Fruit fly (Drosophila melanogaster) whole organism, wandering third instar larva: Measurements from ENCODE around the gene plh.

ENCODE experiments used
- Abd-B ChIP-seq: fragments of >200 bp; optimal IDR thresholded peaks from 2 replicates; lab custom pipeline; 2017; ENCODE audit warnings: missing biosample characterization, missing genetic modification characterization
- CG32264 ChIP-seq: fragments of 200-800 bp; sonication (Bioruptor generic); optimal IDR thresholded peaks from 2 replicates; lab custom pipeline; 2016; ENCODE audit warnings: missing biosample characterization, missing genetic modification characterization
- CG9705 ChIP-seq: fragments of 200-800 bp; sonication (Bioruptor generic); optimal IDR thresholded peaks from 2 replicates; lab custom pipeline; 2018; ENCODE audit warnings: missing biosample characterization, mild to moderate bottlenecking, missing genetic modification characterization
- CrebA ChIP-seq: fragments of 200-800 bp; sonication (Bioruptor generic); optimal IDR thresholded peaks from 2 replicates; lab custom pipeline; 2016; ENCODE audit warnings: missing biosample characterization, mild to moderate bottlenecking, missing genetic modification characterization, borderline replicate concordance
- Hr78 ChIP-seq: fragments of >200 bp; optimal IDR thresholded peaks from 2 replicates; lab custom pipeline; 2017; ENCODE audit warnings: missing biosample characterization, missing genetic modification characterization
- Jra ChIP-seq: sonication (Bioruptor generic); optimal IDR thresholded peaks from 2 replicates; lab custom pipeline; 2016; ENCODE audit warnings: missing biosample characterization, missing genetic modification characterization
- br ChIP-seq: fragments of 200-800 bp; sonication (Bioruptor generic); optimal IDR thresholded peaks from 2 replicates; lab custom pipeline; 2016; ENCODE audit warnings: missing biosample characterization, missing genetic modification characterization
- dl ChIP-seq, 2 experiments: fragments of 175-275, 200-275 bp in 1 of 2; fragments of 200-275 bp in 1 of 2; sonication (Bioruptor generic); optimal IDR thresholded peaks; lab custom pipeline; 2018; ENCODE audit warnings: mild to moderate bottlenecking in 2 of 2, missing biosample characterization in 2 of 2, missing genetic modification characterization in 2 of 2, moderate library complexity in 2 of 2; ENCODE audit not compliant: partially characterized antibody in 2 of 2, insufficient read depth in 1 of 2
- dmrt93B ChIP-seq: fragments of 200-800 bp; sonication (Bioruptor generic); optimal IDR thresholded peaks from 2 replicates; lab custom pipeline; 2018; ENCODE audit warnings: missing biosample characterization, mild to moderate bottlenecking, missing genetic modification characterization
- foxo ChIP-seq, 2 experiments: fragments of 200-800 bp; sonication (Bioruptor generic); optimal IDR thresholded peaks; 2 replicates in 1 of 2; 3 replicates in 1 of 2; lab custom pipeline; 2016 to 2017; ENCODE audit warnings: missing biosample characterization in 2 of 2, missing genetic modification characterization in 2 of 2
- h ChIP-seq: fragments of 200-800 bp; sonication (Bioruptor generic); optimal IDR thresholded peaks from 3 replicates; lab custom pipeline; 2016; ENCODE audit warnings: missing biosample characterization, mild to moderate bottlenecking, missing genetic modification characterization
- pan ChIP-seq: fragments of >200 bp; optimal IDR thresholded peaks from 2 replicates; lab custom pipeline; 2017
- psq ChIP-seq: fragments of 200-800 bp; sonication (Bioruptor generic); optimal IDR thresholded peaks from 3 replicates; lab custom pipeline; 2017; ENCODE audit warnings: missing biosample characterization, mild to moderate bottlenecking, missing genetic modification characterization, moderate library complexity
- usp ChIP-seq: fragments of >200 bp; optimal IDR thresholded peaks from 2 replicates; lab custom pipeline; 2017; ENCODE audit warnings: missing biosample characterization, missing genetic modification characterization

DNA sequence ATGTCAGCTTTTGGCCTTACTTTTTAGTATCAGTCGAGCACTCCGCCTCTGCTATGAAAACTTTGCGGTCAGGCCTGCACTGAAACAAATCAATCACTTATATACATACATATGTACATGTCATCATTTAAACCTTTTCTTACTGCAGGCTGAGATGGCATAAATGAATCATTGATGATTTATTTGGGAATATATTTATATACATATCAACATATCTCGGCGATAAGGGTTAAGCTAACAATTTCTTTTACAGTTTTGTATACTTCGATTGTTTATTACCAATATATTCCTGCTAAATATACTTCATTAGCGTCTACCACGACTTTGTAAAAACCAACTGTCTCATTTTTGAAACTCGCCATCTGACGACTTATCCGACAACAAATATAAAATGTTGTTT, 26.7 kb upstream of the plh start:
- TF ChIP-seq CG32264 (GFP tag; lab: Kevin White, UChicago) (no peak), usp (GFP tag; lab: Kevin White, UChicago) (no peak), pan (lab: Kevin White, UChicago) (no peak), psq (GFP tag; lab: Kevin White, UChicago) (no peak), Abd-B (GFP tag; lab: Kevin White, UChicago) (no peak), Jra (no peak), Hr78 (GFP tag; lab: Kevin White, UChicago) (no peak), h (GFP tag; lab: Kevin White, UChicago) (no peak), foxo (GFP tag; optimal IDR thresholded peaks at IDR 0.05; lab: Kevin White, UChicago) (no peak), CrebA (GFP tag; lab: Kevin White, UChicago) (no peak), dl (GFP tag; optimal IDR thresholded peaks at IDR 0.05; lab: Kevin White, UChicago; ENCODE audit: insufficient read depth in 1 of 2, partially characterized antibody in 2 of 2) (no peak), br (no peak), dmrt93B (GFP tag; lab: Kevin White, UChicago) (no peak), CG9705 (GFP tag; lab: Kevin White, UChicago) (no peak)
